Worm (Caenorhabditis elegans) whole organism, late embryonic: ENCODE data around the gene clec-252.

Experiments used
- C08G9.2 ChIP-seq: sonication (generic microtip); optimal IDR thresholded peaks from 2 replicates; lab custom pipeline; 2016; ENCODE audit warnings: mild to moderate bottlenecking, missing genetic modification characterization, moderate library complexity, missing compliant biosample characterization
- K02D7.2 ChIP-seq: sonication (generic microtip); optimal IDR thresholded peaks from 2 replicates; lab custom pipeline; 2017; ENCODE audit warnings: mild to moderate bottlenecking, missing genetic modification characterization, missing compliant biosample characterization
- K09A11.1 ChIP-seq: sonication (generic microtip); optimal IDR thresholded peaks from 2 replicates; lab custom pipeline; 2017; ENCODE audit warnings: antibody characterized with exemption, mild to moderate bottlenecking, missing genetic modification characterization, missing compliant biosample characterization; ENCODE audit not compliant: insufficient read depth
- ahr-1 ChIP-seq: sonication (generic microtip); optimal IDR thresholded peaks from 2 replicates; lab custom pipeline; 2016; ENCODE audit warnings: missing genetic modification characterization, missing compliant biosample characterization
- ama-1 ChIP-seq: fragments of 150-350 bp; optimal IDR thresholded peaks from 2 replicates; lab custom pipeline; 2014
- ceh-19 ChIP-seq: fragments of 200-800 bp; sonication (Bioruptor generic); optimal IDR thresholded peaks from 2 replicates; lab custom pipeline; 2018; ENCODE audit warnings: mild to moderate bottlenecking, missing genetic modification characterization, missing compliant biosample characterization
- ceh-2 ChIP-seq: sonication (generic microtip); optimal IDR thresholded peaks from 2 replicates; lab custom pipeline; 2016; ENCODE audit warnings: missing genotype, missing genetic modification characterization, missing compliant biosample characterization
- ceh-22 ChIP-seq: sonication (generic microtip); optimal IDR thresholded peaks from 2 replicates; lab custom pipeline; 2017; ENCODE audit warnings: missing biosample characterization, missing genetic modification characterization
- ceh-30 ChIP-seq: fragments of 150-350 bp; optimal IDR thresholded peaks from 2 replicates; lab custom pipeline; 2014; ENCODE audit warnings: missing biosample characterization, missing genetic modification characterization
- ceh-45 ChIP-seq: fragments of 200-800 bp; sonication (Bioruptor generic); IDR thresholded peaks from 2 replicates; pipeline ENCODE4 v1.3.6; 2022; ENCODE audit warnings: missing genetic modification reagents, missing genetic modification characterization, missing compliant biosample characterization
- ceh-6 ChIP-seq: fragments of 200-800 bp; sonication (Bioruptor generic); optimal IDR thresholded peaks from 2 replicates; lab custom pipeline; 2018; ENCODE audit warnings: mild to moderate bottlenecking, missing genetic modification characterization, missing compliant biosample characterization
- ceh-9 ChIP-seq: sonication (generic microtip); optimal IDR thresholded peaks from 2 replicates; lab custom pipeline; 2016; ENCODE audit warnings: mild to moderate bottlenecking, missing genetic modification characterization, inconsistent platforms, missing compliant biosample characterization
- che-1 ChIP-seq: sonication (generic microtip); optimal IDR thresholded peaks from 2 replicates; lab custom pipeline; 2016; ENCODE audit warnings: mild to moderate bottlenecking, missing genetic modification characterization, missing compliant biosample characterization
- elt-4 ChIP-seq: sonication (generic microtip); optimal IDR thresholded peaks from 2 replicates; lab custom pipeline; 2016; ENCODE audit warnings: missing genetic modification characterization, missing compliant biosample characterization
- ets-4 ChIP-seq: sonication (generic microtip); optimal IDR thresholded peaks from 2 replicates; lab custom pipeline; 2016; ENCODE audit warnings: missing genetic modification characterization, missing compliant biosample characterization
- eyg-1 ChIP-seq: sonication (generic microtip); optimal IDR thresholded peaks from 2 replicates; lab custom pipeline; 2016; ENCODE audit warnings: missing genotype, missing genetic modification characterization, missing compliant biosample characterization
- fax-1 ChIP-seq: sonication (generic microtip); optimal IDR thresholded peaks from 2 replicates; lab custom pipeline; 2016; ENCODE audit warnings: missing genotype, missing genetic modification characterization, missing compliant biosample characterization
- fkh-10 ChIP-seq: fragments of 150-350 bp; optimal IDR thresholded peaks from 2 replicates; lab custom pipeline; 2014; ENCODE audit warnings: missing biosample characterization, missing genetic modification reagents, missing genetic modification characterization
- hlh-13 ChIP-seq: fragments of 200-800 bp; sonication (Bioruptor generic); optimal IDR thresholded peaks from 2 replicates; lab custom pipeline; 2018; ENCODE audit warnings: mild to moderate bottlenecking, missing genetic modification characterization, missing compliant biosample characterization
- hlh-15 ChIP-seq: sonication (generic microtip); optimal IDR thresholded peaks from 2 replicates; lab custom pipeline; 2016; ENCODE audit warnings: missing genetic modification characterization, missing compliant biosample characterization
- hlh-30 ChIP-seq: sonication (generic microtip); optimal IDR thresholded peaks from 2 replicates; lab custom pipeline; 2017; ENCODE audit warnings: antibody characterized with exemption, missing genetic modification characterization, missing compliant biosample characterization; ENCODE audit not compliant: insufficient read depth
- lim-6 ChIP-seq: sonication (generic microtip); optimal IDR thresholded peaks from 2 replicates; lab custom pipeline; 2016; ENCODE audit warnings: missing genetic modification characterization, missing compliant biosample characterization
- lin-11 ChIP-seq: fragments of 200-800 bp; sonication (Bioruptor generic); optimal IDR thresholded peaks from 2 replicates; lab custom pipeline; 2018; ENCODE audit warnings: mild to moderate bottlenecking, missing genetic modification characterization, missing compliant biosample characterization
- madf-2 ChIP-seq: sonication (generic microtip); optimal IDR thresholded peaks from 2 replicates; lab custom pipeline; 2017; ENCODE audit warnings: missing genetic modification characterization, missing compliant biosample characterization
- mec-3 ChIP-seq: sonication (generic microtip); optimal IDR thresholded peaks from 2 replicates; lab custom pipeline; 2016; ENCODE audit warnings: borderline replicate concordance, missing genetic modification characterization, missing compliant biosample characterization
- nfya-1 ChIP-seq: sonication (generic microtip); optimal IDR thresholded peaks from 2 replicates; lab custom pipeline; 2017; ENCODE audit warnings: missing genetic modification characterization, mild to moderate bottlenecking, missing compliant biosample characterization, antibody characterized with exemption, moderate library complexity
- nhr-11 ChIP-seq: fragments of 150-350 bp; optimal IDR thresholded peaks from 2 replicates; lab custom pipeline; 2014; ENCODE audit warnings: missing biosample characterization, missing genetic modification characterization
- nhr-232 ChIP-seq: sonication (generic microtip); optimal IDR thresholded peaks from 2 replicates; lab custom pipeline; 2016; ENCODE audit warnings: missing genetic modification characterization, missing compliant biosample characterization
- npax-4 ChIP-seq: sonication (generic microtip); optimal IDR thresholded peaks from 2 replicates; lab custom pipeline; 2016; ENCODE audit warnings: missing genetic modification characterization, missing compliant biosample characterization
- odd-2 ChIP-seq: sonication (generic microtip); optimal IDR thresholded peaks from 2 replicates; lab custom pipeline; 2017; ENCODE audit warnings: antibody characterized with exemption, mild to moderate bottlenecking, missing genetic modification characterization, missing compliant biosample characterization
- pat-9 ChIP-seq: fragments of 200-800 bp; sonication (Bioruptor generic); optimal IDR thresholded peaks from 2 replicates; lab custom pipeline; 2018; ENCODE audit warnings: mild to moderate bottlenecking, missing genetic modification characterization, moderate library complexity, missing compliant biosample characterization
- pha-2 ChIP-seq: sonication (generic microtip); optimal IDR thresholded peaks from 2 replicates; lab custom pipeline; 2017; ENCODE audit warnings: mild to moderate bottlenecking, missing genetic modification characterization, missing compliant biosample characterization
- pqm-1 ChIP-seq: sonication (generic microtip); optimal IDR thresholded peaks from 2 replicates; lab custom pipeline; 2016; ENCODE audit warnings: missing genetic modification characterization, missing compliant biosample characterization
- pros-1 ChIP-seq: fragments of 150-350 bp; optimal IDR thresholded peaks from 2 replicates; lab custom pipeline; 2014; ENCODE audit warnings: missing biosample characterization, missing genetic modification reagents, missing genetic modification characterization
- rnt-1 ChIP-seq: sonication (generic microtip); optimal IDR thresholded peaks from 2 replicates; lab custom pipeline; 2016; ENCODE audit warnings: missing genetic modification characterization, missing compliant biosample characterization
- sdc-2 ChIP-seq: sonication (generic microtip); optimal IDR thresholded peaks from 2 replicates; lab custom pipeline; 2016; ENCODE audit warnings: missing genotype, missing genetic modification characterization, missing compliant biosample characterization
- sox-4 ChIP-seq: sonication (generic microtip); optimal IDR thresholded peaks from 2 replicates; lab custom pipeline; 2017; ENCODE audit warnings: mild to moderate bottlenecking, missing genetic modification characterization, inconsistent platforms, missing compliant biosample characterization
- syd-9 ChIP-seq: sonication (generic microtip); optimal IDR thresholded peaks from 2 replicates; lab custom pipeline; 2016; ENCODE audit warnings: mild to moderate bottlenecking, missing genetic modification characterization, moderate library complexity, missing compliant biosample characterization
- tbx-2 ChIP-seq: sonication (generic microtip); optimal IDR thresholded peaks from 2 replicates; lab custom pipeline; 2016; ENCODE audit warnings: missing genetic modification characterization, missing compliant biosample characterization
- tbx-7 ChIP-seq: sonication (generic microtip); optimal IDR thresholded peaks from 2 replicates; lab custom pipeline; 2016; ENCODE audit warnings: missing genotype, missing genetic modification characterization, missing compliant biosample characterization
- ttx-3 ChIP-seq: sonication (generic microtip); optimal IDR thresholded peaks from 2 replicates; lab custom pipeline; 2016; ENCODE audit warnings: missing genetic modification reagents, missing genetic modification characterization, missing compliant biosample characterization
- ztf-16 ChIP-seq: sonication (generic microtip); optimal IDR thresholded peaks from 2 replicates; lab custom pipeline; 2017; ENCODE audit warnings: missing genetic modification characterization, missing compliant biosample characterization

The clec-252 gene

ce11 chrV:18719412-18719811 lies 29.2 kb downstream of the clec-252 start:
- peak; percentile 32 for TF ChIP-seq ztf-16 (tag; lab: Kevin White, UChicago)
- no peak for TF ChIP-seq pqm-1

DNA sequence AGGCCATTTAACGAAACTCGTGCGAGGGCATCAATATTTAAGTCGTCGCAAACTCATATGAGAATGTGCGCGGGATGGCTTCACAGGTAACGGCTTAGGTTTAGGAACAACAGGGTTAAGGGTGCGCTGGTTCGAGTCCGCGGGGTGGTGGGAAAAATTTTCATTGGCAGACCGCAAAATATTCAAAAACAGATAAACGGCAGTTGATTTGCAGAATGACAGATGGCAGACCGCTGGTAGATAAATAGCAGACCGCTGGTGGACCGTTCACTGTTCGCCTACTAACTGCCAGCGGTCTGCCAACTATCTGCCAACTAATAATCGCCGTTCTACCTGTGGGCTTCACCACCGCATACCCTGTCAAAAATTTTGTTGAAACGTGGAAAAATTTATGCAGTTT lies 36.5 kb downstream of the clec-252 start:
- TF ChIP-seq tbx-2 (tag; lab: Kevin White, UChicago) (no peak), madf-2 (tag; lab: Kevin White, UChicago) (no peak), ama-1 (lab: Kevin White, UChicago) (no peak), ets-4 (no peak), pha-2 (tag; lab: Kevin White, UChicago) (no peak), sdc-2 (tag; lab: Kevin White, UChicago) (no peak), C08G9.2 (tag; lab: Kevin White, UChicago) (no peak), sox-4 (tag; lab: Kevin White, UChicago) (no peak), ceh-19 (GFP tag; lab: Kevin White, UChicago) (no peak), ceh-22 (tag; lab: Kevin White, UChicago) (no peak), hlh-30 (no peak), pat-9 (peak; percentile 7), ceh-30 (tag; lab: Kevin White, UChicago) (no peak), K02D7.2 (tag; lab: Kevin White, UChicago) (no peak), pros-1 (tag; lab: Kevin White, UChicago) (no peak), fkh-10 (GFP tag; lab: Kevin White, UChicago) (no peak), K09A11.1 (tag; lab: Kevin White, UChicago) (no peak), ceh-2 (tag; lab: Kevin White, UChicago) (no peak), nhr-232 (tag; lab: Kevin White, UChicago) (peak; percentile 12), ceh-9 (tag; lab: Kevin White, UChicago) (no peak), tbx-7 (tag; lab: Kevin White, UChicago) (no peak), pqm-1 (no peak), ceh-6 (peak; percentile 28), hlh-13 (peak; percentile 6), lin-11 (tag; lab: Kevin White, UChicago) (no peak), ttx-3 (no peak), odd-2 (tag; lab: Kevin White, UChicago) (no peak), nhr-11 (no peak), ztf-16 (tag; lab: Kevin White, UChicago) (no peak), nfya-1 (no peak), ahr-1 (tag; lab: Kevin White, UChicago) (no peak), syd-9 (no peak), rnt-1 (tag; lab: Kevin White, UChicago) (peak; percentile 67), ceh-45 (GFP tag; lab: Robert Waterston, UW) (no peak), hlh-15 (tag; lab: Kevin White, UChicago) (no peak), elt-4 (tag; lab: Kevin White, UChicago) (no peak)

DNA sequence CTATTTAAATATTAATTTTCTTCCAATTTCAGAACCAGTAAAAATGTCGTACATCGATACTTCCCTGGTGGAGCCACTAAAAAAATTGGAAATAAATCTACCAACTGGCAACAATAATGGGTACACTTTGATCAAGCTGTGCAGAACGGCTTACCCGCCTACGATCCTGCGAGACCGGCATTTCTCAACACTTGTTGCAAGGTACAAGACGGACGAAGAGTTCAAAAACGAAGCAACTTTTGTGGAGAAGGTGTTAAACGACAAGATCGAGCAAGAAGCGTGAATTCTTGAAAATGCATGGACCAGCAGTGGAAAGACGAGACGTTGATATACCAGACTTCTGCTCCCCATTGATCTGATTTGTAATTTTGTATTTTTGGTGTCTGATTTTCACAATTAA lies 37.3 kb downstream of the clec-252 start:
- TF ChIP-seq fax-1 (tag; lab: Kevin White, UChicago) (no peak), lim-6 (no peak), ttx-3 (no peak), lin-11 (tag; lab: Kevin White, UChicago) (no peak), eyg-1 (tag; lab: Kevin White, UChicago) (no peak), pha-2 (tag; lab: Kevin White, UChicago) (no peak), sdc-2 (tag; lab: Kevin White, UChicago) (no peak), che-1 (no peak), hlh-30 (no peak), npax-4 (tag; lab: Kevin White, UChicago) (no peak), C08G9.2 (tag; lab: Kevin White, UChicago) (no peak), ceh-6 (no peak), nhr-11 (no peak), ceh-2 (tag; lab: Kevin White, UChicago) (no peak), mec-3 (no peak), hlh-13 (no peak), ceh-9 (tag; lab: Kevin White, UChicago) (no peak), syd-9 (no peak)
